Worm (Caenorhabditis elegans): ENCODE measurements around the gene spv-1.
A peak's percentile ranks its signal among the peaks of the same experiment; 100 is the strongest.

The spv-1 gene

DNA sequence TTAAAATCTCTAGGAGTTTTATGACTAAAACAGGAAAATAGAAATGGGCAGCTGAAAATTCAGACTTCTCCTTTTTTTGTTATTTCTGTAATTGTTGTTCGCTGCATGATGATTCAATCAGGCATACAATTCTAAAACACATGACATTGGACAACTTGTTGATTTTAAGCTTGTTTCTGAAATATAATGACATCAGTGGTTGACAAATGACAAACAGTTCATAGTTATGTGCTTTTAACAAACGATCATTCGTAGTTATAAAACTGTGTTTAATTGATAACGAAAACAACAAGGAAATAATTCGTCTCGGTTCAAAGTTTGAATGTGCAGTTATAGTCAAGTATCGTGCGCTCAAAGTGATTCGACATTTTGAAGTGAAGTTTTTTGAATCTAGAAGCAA, 19.8 kb upstream of the spv-1 start:
- no peak for TF ChIP-seq skn-1 (tag; optimal IDR thresholded peaks at IDR 0.05)
- TF ChIP-seq pqm-1 (tag; optimal IDR thresholded peaks at IDR 0.05) = peak; percentile 49

ce11 chrII:7946830-7947425, 18.4 kb upstream of the spv-1 start, which contains the start of gene ZK669.5:
TSS of gene ZK669.5 (minus strand) at chrII:7946880.
- TF ChIP-seq elt-2 (tag; optimal IDR thresholded peaks at IDR 0.05) = no peak

ce11 chrII:7945168-7945567, 16.7 kb upstream of the spv-1 start, which contains the start of gene dbt-1:
TSS of gene dbt-1 (minus strand) at chrII:7945206.
- TF ChIP-seq pqm-1 (tag; optimal IDR thresholded peaks at IDR 0.05) = peak; percentile 36
- no peak for TF ChIP-seq elt-1 (tag; optimal IDR thresholded peaks at IDR 0.05)
- TF ChIP-seq ceh-16 (tag; optimal IDR thresholded peaks at IDR 0.05) = no peak
- TF ChIP-seq daf-12 (tag; optimal IDR thresholded peaks at IDR 0.05) = no peak
- peak; percentile 75 for TF ChIP-seq jun-1 (tag; optimal IDR thresholded peaks at IDR 0.05)
- TF ChIP-seq mml-1 (tag; optimal IDR thresholded peaks at IDR 0.05) = no peak
- no peak for TF ChIP-seq zag-1 (tag; optimal IDR thresholded peaks at IDR 0.05)
- peak; percentile 67 for TF ChIP-seq nhr-77 (tag; optimal IDR thresholded peaks at IDR 0.05)
- TF ChIP-seq nhr-11 (tag; optimal IDR thresholded peaks at IDR 0.05) = peak; percentile 22
- peak; percentile 79 for TF ChIP-seq nhr-23 (tag; optimal IDR thresholded peaks at IDR 0.05)
- TF ChIP-seq sea-2 (GFP tag; optimal IDR thresholded peaks at IDR 0.05) = no peak
- peak; percentile 70 for TF ChIP-seq nhr-43 (tag; optimal IDR thresholded peaks at IDR 0.05; ENCODE audit: poor library complexity, severe bottlenecking)
- no peak for TF ChIP-seq eor-1 (tag; optimal IDR thresholded peaks at IDR 0.05)
- TF ChIP-seq ceh-82 (tag; optimal IDR thresholded peaks at IDR 0.05) = peak; percentile 29
- TF ChIP-seq mdl-1 (tag; optimal IDR thresholded peaks at IDR 0.05) = peak; percentile 44
- no peak for TF ChIP-seq ztf-11 (tag; optimal IDR thresholded peaks at IDR 0.05)
- peak; percentile 79 for TF ChIP-seq hmg-11 (tag; optimal IDR thresholded peaks at IDR 0.05)
- peak; percentile 42 for TF ChIP-seq elt-2 (tag; optimal IDR thresholded peaks at IDR 0.05)
- TF ChIP-seq elt-3 (tag; optimal IDR thresholded peaks at IDR 0.05) = no peak
- TF ChIP-seq nhr-76 (tag; optimal IDR thresholded peaks at IDR 0.05) = no peak
- no peak for TF ChIP-seq nhr-67 (tag; optimal IDR thresholded peaks at IDR 0.05)
- peak; percentile 75 for TF ChIP-seq R02D3.7 (tag; optimal IDR thresholded peaks at IDR 0.05)
- TF ChIP-seq egl-27 (tag; optimal IDR thresholded peaks at IDR 0.05) = no peak
- TF ChIP-seq aly-2 (tag; optimal IDR thresholded peaks at IDR 0.05) = no peak
- TF ChIP-seq lsy-12 (tag; optimal IDR thresholded peaks at IDR 0.05) = peak; percentile 68
- peak; percentile 39 for TF ChIP-seq snpc-4 (tag; optimal IDR thresholded peaks at IDR 0.05)
- peak; percentile 81 for TF ChIP-seq pha-4 (tag; optimal IDR thresholded peaks at IDR 0.05)
- TF ChIP-seq lin-15B (tag; optimal IDR thresholded peaks at IDR 0.05) = peak; percentile 77
- no peak for TF ChIP-seq nhr-237 (tag; optimal IDR thresholded peaks at IDR 0.05)
- TF ChIP-seq egl-5 (tag; optimal IDR thresholded peaks at IDR 0.05) = no peak
- TF ChIP-seq ceh-9 (tag; optimal IDR thresholded peaks at IDR 0.05) = no peak
- TF ChIP-seq ztf-4 (tag; optimal IDR thresholded peaks at IDR 0.05) = peak; percentile 49
- TF ChIP-seq tbx-2 (tag; optimal IDR thresholded peaks at IDR 0.05) = peak; percentile 62
- no peak for TF ChIP-seq unc-62 (GFP tag; optimal IDR thresholded peaks at IDR 0.05)
- no peak for TF ChIP-seq nhr-28 (tag; optimal IDR thresholded peaks at IDR 0.05)
- TF ChIP-seq nfya-1 (tag; optimal IDR thresholded peaks at IDR 0.05; ENCODE audit: insufficient read depth) = peak; percentile 86
- TF ChIP-seq ama-1 (optimal IDR thresholded peaks at IDR 0.05) = peak; percentile 65
- TF ChIP-seq unc-39 (tag; optimal IDR thresholded peaks at IDR 0.05) = no peak
- peak; percentile 78 for TF ChIP-seq nhr-25 (tag; optimal IDR thresholded peaks at IDR 0.05)
- no peak for TF ChIP-seq fkh-10 (GFP tag; optimal IDR thresholded peaks at IDR 0.05)
- TF ChIP-seq fkh-2 (tag; optimal IDR thresholded peaks at IDR 0.05) = no peak
- peak; percentile 63 for TF ChIP-seq ceh-28 (tag; optimal IDR thresholded peaks at IDR 0.05)
- TF ChIP-seq ZK546.5 (tag; optimal IDR thresholded peaks at IDR 0.05) = no peak
- no peak for TF ChIP-seq fos-1 (tag; optimal IDR thresholded peaks at IDR 0.05)
- TF ChIP-seq skn-1 (tag; optimal IDR thresholded peaks at IDR 0.05) = no peak
- TF ChIP-seq lin-39 (tag; optimal IDR thresholded peaks at IDR 0.05) = peak; percentile 84
- no peak for TF ChIP-seq nhr-12 (tag; optimal IDR thresholded peaks at IDR 0.05)

Measured in whole organism, L3 larva.